Worm (Caenorhabditis elegans): Measurements from ENCODE around the gene Y57E12AL.1.

DNA sequence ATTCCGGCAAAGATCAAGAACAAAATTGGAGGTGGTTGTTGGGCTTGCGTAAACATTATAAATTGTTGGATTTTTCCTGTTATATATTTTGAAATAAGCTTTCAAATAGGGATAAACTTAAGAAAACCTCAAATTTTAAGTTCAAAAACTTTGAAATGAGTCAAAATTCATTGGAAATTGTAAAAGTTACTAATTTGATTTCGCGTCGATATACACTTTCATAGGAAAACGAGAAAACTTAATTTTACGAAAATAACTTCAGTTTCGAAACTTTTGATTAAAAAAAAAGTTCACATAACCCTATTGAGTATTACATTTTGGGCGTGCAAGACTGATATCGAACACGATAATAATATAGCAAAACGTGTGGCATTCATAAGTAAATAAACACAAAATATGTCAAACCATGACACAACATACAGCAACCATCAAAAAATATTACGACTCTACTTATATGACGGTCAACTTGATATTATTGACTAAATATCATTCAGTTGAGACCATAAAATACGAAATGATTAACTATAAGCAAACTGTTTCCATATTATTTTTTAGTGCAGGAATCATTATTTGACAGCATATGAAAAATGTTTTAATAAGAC lies 35.9 kb downstream of the Y57E12AL.1 start:
- TF ChIP-seq nhr-25 (tag; optimal IDR thresholded peaks at IDR 0.05) = no peak
- TF ChIP-seq ceh-16 (tag; optimal IDR thresholded peaks at IDR 0.05) = no peak
- TF ChIP-seq unc-62 (GFP tag; optimal IDR thresholded peaks at IDR 0.05) = no peak
- no peak for TF ChIP-seq ztf-11 (tag; optimal IDR thresholded peaks at IDR 0.05)

Measured in whole organism, L2 larva.